Fruit fly (Drosophila melanogaster) Kc167 (cell line): ENCODE measurements around the gene CSN5.

Experiments used
- Myc ChIP-seq: fragments of >200 bp; optimal IDR thresholded peaks from 2 replicates; lab custom pipeline; 2017; ENCODE audit warnings: missing external identifiers
- Sin3A ChIP-seq: fragments of >200 bp; optimal IDR thresholded peaks from 2 replicates; lab custom pipeline; 2018; ENCODE audit warnings: missing external identifiers
- h ChIP-seq: fragments of >200 bp; optimal IDR thresholded peaks from 3 replicates; lab custom pipeline; 2018; ENCODE audit warnings: missing external identifiers
- insv ChIP-seq: fragments of >200 bp; optimal IDR thresholded peaks from 3 replicates; lab custom pipeline; 2018; ENCODE audit warnings: missing external identifiers
- psq ChIP-seq: fragments of >200 bp; optimal IDR thresholded peaks from 2 replicates; lab custom pipeline; 2017; ENCODE audit warnings: missing external identifiers
- ttk ChIP-seq: sonication (Bioruptor generic); optimal IDR thresholded peaks from 2 replicates; lab custom pipeline; 2017; ENCODE audit warnings: missing external identifiers

CSN5 gene

DNA sequence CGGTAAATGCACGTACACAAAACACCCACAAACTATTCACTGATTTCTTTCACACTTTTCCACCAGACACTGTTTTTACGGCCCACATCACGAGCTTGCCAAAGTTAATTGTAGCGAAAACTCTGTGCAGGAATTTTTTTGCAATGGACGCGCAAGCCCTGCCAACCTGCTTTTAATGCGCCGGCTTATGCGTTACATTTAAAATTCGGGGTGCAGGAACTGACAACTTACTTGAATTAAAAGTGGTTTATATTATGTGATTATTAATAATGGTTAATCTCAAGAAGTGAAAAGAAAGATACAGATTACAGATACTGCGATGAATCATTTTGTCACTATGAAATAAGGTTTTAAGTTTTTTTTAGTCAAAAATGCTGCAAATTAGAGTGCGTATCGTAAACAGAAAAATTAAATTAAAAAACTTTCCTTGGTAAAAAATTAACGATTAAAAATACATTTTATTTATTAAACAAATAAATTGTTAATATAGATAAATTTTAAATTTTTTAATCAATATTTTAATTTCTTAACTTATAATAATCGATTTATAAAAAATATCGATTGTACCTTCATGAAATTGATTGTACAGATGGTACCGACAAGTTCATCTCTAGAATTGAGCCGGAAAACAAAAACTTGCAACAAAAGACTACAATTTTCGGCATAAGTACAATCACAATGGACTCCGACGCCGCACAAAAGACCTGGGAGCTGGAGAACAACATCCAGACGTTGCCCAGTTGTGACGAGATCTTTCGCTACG lies at the start of gene CSN5, which contains the start of gene CG42232:
TSS of gene CSN5 (plus strand) at position 599 of the 763 bp plus-strand sequence.
TSS of gene CG42232 (minus strand) at position 163 of the 763 bp plus-strand sequence.
- TF ChIP-seq insv (lab: Kevin White, UChicago) (no peak), h (lab: Kevin White, UChicago) (no peak), ttk (no peak), Myc (lab: Kevin White, UChicago) (no peak), psq (lab: Kevin White, UChicago) (no peak), Sin3A (no peak)

DNA sequence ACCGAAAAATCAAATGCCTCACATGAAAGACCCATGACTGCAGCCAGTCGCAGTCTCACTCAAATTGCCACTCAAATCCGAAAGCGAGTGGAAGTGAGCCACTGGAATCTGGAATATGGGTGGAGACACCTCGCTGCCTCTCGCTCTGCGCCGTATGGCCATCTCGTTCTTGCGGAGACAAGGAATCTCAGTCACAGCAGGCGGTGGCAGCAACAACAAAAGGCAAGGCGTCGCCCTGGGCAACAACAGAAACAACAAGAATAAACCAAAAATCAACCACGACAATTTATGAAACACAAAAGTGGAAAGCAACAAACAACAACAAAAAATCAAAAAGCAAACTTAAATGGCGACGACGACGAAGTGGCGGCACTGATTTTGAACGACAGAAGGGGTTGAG lies 46.6 kb upstream of the CSN5 start:
- no peak for TF ChIP-seq insv (lab: Kevin White, UChicago)
- TF ChIP-seq Myc (lab: Kevin White, UChicago), result no peak

DNA sequence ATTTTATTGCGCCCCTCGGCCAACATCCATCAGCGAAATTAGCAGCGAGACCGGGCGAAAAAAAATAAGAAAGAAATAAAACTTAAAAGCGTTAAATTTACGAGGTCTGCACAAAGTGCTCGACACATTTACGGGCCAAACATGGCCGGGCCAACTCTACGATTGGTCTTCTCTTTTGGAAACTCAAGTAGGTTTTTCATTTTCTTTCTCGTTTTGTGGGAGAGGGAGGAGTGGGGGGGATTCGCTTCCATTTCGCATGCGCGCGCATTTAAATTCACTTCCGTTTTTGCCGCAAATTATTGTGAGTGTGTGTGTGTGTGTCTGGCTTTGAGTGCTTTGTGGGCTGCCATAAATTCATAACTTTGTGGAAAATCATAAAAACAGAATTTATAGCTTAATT lies 42.4 kb upstream of the CSN5 start:
- TF ChIP-seq ttk, result no peak
- no peak for TF ChIP-seq insv (lab: Kevin White, UChicago)

DNA sequence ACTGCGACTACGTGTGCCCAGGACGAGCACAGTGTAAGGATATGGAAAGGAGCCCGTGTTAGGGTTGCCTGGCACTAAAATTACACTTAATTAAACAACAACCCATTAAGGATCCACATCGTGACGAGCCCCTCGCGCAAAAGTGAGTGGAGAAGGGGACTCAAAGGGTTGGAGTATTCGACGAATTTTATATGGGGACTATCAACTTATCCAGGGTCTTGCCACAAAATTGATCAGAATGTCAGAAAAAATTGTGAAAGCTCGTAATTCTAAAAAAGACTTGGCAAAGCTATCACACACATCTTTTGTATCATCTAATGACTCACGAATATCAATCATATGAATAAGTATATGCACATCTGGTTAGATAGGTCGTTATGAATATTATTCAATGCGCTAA lies 39.5 kb upstream of the CSN5 start, which contains the start of gene CG31279:
TSS of gene CG31279 (plus strand) at position 301 of the 400 bp plus-strand sequence.
- no peak for TF ChIP-seq h (lab: Kevin White, UChicago)
- TF ChIP-seq insv (lab: Kevin White, UChicago), result no peak
- no peak for TF ChIP-seq ttk
- no peak for TF ChIP-seq Myc (lab: Kevin White, UChicago)
- TF ChIP-seq Sin3A, result no peak
- TF ChIP-seq psq (lab: Kevin White, UChicago), result no peak

DNA sequence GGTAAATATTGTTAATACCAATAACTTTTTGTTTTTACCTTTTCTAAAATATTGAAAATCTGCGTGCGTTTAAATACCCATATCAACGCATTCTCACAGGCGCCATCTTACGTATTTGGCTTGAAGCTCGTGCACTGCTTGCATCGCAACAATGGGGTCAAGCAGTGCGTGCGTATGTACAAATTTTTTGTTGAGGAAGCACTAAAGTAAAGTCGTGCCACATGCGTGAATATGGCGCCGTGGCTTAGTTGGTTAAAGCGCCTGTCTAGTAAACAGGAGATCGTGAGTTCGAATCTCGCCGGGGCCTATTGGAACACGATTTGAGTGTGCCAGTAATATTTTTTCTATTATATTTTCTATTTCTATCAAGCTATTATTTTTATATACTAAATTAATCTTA lies 38.2 kb upstream of the CSN5 start:
- TF ChIP-seq Myc (lab: Kevin White, UChicago) (no peak), ttk (no peak), Sin3A (no peak), insv (lab: Kevin White, UChicago) (no peak), psq (lab: Kevin White, UChicago) (no peak), h (lab: Kevin White, UChicago) (no peak)

DNA sequence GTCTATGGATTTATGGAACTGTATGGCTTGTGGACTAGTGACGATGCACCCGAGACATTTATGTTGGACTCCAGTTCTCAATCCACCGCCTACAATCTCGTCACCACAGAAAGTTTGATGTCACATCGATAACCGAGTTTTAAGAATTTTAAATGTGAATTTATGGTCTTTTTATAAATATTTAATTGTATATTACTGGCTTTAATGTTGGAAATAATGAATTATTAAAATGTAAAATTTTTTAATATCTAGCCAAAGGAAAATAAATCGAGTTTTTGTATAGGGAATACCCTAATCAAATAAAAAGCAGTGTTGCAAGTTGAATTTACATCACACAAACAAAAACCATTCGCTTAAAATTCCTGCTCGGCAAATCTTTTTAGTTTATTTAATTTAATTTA lies 37.2 kb upstream of the CSN5 start, which contains the start of gene Fntb:
TSS of gene Fntb (plus strand) at position 334 of the 401 bp plus-strand sequence.
- TF ChIP-seq ttk, result no peak

DNA sequence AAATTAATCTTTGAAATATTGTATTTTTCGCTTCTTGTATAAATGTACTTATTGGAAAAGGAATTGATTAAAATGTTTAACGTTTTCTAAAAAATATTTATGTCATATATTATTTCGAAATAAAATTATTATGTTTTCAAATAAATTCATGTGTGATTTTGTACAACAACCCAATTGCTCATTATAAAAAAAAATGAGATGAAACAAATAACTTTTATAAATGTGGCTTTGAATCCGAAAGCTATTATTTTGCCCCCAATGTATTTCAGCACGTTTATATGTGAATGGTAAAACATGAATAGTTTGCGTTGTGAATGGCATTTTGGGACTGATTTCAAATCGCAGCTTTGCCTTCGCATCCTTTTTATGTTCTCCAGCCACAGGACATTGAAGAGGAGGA lies 35.3 kb upstream of the CSN5 start, which contains the start of gene CG14881:
TSS of gene CG14881 (plus strand) at position 301 of the 400 bp plus-strand sequence.
- TF ChIP-seq ttk, result no peak

DNA sequence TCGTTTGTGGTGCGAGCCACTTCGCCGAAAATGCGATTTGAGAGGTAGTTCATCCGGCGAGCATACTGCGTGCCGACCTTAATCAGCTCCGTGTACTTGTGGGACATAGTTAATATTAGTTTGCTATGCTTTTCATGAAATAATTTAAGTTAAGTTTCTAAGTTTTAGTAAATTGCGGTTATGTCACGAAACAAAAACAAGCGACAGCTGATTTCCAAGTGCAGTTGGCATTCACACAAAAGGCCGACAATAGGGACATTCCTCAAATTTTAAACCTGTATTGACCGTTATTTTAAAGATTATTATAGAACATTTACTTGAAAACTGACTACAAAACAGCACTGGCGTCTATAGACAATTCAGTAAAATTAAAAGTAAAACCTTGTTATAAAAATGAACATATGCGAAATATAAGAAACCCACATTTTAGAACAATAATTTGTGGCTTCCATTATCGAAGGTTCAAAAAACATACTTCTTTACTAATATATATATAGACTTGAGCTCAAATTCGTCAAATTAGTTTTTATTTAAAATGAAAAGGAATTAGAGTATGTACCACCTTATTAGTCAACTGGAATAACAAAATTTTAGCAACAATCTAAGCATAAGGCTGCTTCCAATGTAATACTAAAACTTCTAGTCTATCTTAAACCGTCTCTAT lies 33.4 kb upstream of the CSN5 start, which contains the start of gene mRpS33:
TSS of gene mRpS33 (minus strand) at position 224 of the 664 bp plus-strand sequence.
- TF ChIP-seq h (lab: Kevin White, UChicago) (no peak), psq (lab: Kevin White, UChicago) (no peak), Myc (lab: Kevin White, UChicago) (no peak), Sin3A (no peak)

DNA sequence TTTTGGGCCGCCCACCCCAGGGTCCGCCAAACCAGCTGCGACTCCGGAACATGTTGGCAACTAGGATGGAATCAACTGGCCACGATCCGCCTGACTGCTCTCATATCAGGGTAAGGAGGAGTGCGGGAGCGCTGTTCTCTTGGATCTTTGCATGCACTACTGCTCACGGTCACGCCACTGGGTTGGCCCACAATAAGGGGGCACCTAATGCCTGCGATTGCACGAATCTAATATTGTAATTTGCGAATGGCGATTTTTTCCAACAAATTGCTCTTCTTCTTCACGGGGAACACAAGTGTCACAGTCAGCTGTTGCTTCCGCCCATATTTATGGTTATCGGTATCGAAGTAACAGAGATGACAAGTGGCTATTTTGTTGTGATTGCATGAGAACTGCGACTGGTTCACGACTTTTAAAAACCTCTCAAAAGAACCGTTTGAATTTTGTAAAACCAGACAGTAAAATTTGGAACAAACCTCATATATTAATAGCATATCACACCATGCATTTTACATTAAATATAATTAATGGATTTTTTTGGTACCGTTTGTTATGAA lies 28.5 kb upstream of the CSN5 start, which contains the start of gene ema:
TSS of gene ema (minus strand) at position 295 of the 557 bp plus-strand sequence.
- TF ChIP-seq h (lab: Kevin White, UChicago) (no peak), insv (lab: Kevin White, UChicago) (no peak), psq (lab: Kevin White, UChicago) (no peak), Myc (lab: Kevin White, UChicago) (no peak), Sin3A (no peak), ttk (no peak)

DNA sequence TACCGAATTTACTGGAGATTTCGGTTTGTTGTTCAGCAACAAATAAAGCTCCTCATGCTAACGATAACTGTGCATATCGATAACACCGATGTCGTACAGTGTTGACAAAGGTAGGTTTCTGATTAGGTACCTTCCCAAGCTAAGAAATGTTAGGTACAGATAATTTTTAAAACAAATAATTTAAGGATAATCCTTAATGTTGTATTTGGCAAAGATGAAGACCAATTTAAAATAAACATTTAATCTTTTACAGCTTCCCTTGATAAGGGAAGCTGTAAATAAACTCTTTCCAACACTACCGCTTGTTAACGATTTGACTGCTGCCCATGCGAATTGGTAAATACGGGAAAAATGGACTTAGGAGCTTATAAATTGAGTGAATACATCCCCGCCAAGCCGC lies 27.0 kb upstream of the CSN5 start, which contains the start of the genes Ttc1 and CG14882:
TSS of gene Ttc1 (minus strand) at position 71 of the 400 bp plus-strand sequence.
TSS of gene CG14882 (plus strand) at position 271 of the 400 bp plus-strand sequence.
- TF ChIP-seq psq (lab: Kevin White, UChicago) (no peak), Myc (lab: Kevin White, UChicago) (no peak), h (lab: Kevin White, UChicago) (no peak), ttk (no peak), Sin3A (no peak), insv (lab: Kevin White, UChicago) (no peak)

DNA sequence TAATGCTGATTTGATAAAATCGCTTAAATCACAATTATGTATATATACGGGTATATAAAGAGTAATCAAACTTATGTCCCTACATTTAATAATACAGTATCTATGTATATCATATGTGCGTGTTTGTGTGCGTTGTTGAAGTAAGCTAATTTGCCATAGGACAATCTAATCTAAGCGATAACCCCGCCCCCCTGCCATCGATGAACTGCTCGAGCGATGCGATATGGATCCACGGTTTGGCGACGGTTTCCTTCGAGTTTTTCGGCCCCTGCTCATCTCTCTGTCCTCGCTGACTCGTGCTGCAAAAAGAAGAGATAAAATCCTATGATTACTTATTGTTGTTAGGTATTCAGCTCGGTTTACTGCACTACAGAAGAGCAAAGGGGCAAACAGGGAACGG lies 23.1 kb upstream of the CSN5 start:
- TF ChIP-seq Myc (lab: Kevin White, UChicago) (no peak), insv (lab: Kevin White, UChicago) (no peak), psq (lab: Kevin White, UChicago) (no peak), ttk (no peak), h (lab: Kevin White, UChicago) (no peak), Sin3A (no peak)

DNA sequence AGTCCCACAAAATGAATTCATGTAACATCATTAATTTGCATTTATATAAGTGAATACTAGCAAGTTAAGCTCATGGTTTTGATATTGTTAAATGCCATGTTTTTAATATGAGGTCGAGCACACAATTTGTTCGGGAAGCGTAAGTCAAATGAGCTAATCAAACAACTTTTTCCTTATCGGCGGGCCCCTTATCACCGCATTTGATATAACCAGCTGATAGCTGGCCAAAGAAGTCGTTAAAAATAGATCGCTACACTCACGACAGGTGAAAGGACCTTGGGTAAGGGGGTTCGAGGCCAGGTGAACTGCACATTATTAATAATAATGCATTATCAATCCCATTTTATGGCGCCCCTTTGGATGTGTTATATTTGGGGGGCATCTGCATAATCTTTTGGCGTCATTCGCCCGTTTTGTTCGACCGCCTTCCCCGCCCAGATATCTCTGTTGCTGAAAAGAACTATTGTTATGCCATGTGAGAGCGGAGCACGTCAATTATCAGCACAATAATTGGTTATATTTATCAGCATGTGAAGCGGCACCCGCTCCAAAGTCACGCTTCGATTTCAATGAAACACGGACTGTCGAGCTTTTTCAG lies 22.4 kb upstream of the CSN5 start:
- TF ChIP-seq Sin3A (no peak), insv (lab: Kevin White, UChicago) (no peak), Myc (lab: Kevin White, UChicago) (no peak), ttk (no peak), h (lab: Kevin White, UChicago) (no peak), psq (lab: Kevin White, UChicago) (no peak)
